Fruit fly (Drosophila melanogaster) whole organism, embryonic: ENCODE measurements around the gene COX7AL2.

Source experiments
- Aef1 ChIP-seq: fragments of 200-800 bp; sonication (Bioruptor generic); IDR thresholded peaks from 3 replicates; pipeline ENCODE4 v1.3.6; 2022; ENCODE audit warnings: missing biosample characterization, missing genetic modification characterization
- BtbVII ChIP-seq: fragments of 200-800 bp; sonication (Bioruptor generic); optimal IDR thresholded peaks from 3 replicates; lab custom pipeline; 2017; ENCODE audit warnings: missing biosample characterization, mild to moderate bottlenecking, missing genetic modification characterization
- CG1024 ChIP-seq: fragments of 200-800 bp; sonication (Bioruptor generic); IDR thresholded peaks from 2 replicates; pipeline ENCODE4 v1.3.6; 2022; ENCODE audit warnings: missing biosample characterization, missing genetic modification characterization
- CG10543 ChIP-seq: fragments of 200-800 bp; sonication (Bioruptor generic); optimal IDR thresholded peaks from 3 replicates; lab custom pipeline; 2017; ENCODE audit warnings: missing biosample characterization, mild to moderate bottlenecking, missing genetic modification characterization, moderate library complexity
- CG11560 ChIP-seq: fragments of 200-800 bp; sonication (Bioruptor generic); IDR thresholded peaks from 3 replicates; pipeline ENCODE4 v1.3.6; 2022; ENCODE audit warnings: missing biosample characterization, missing genetic modification characterization
- CG12071 ChIP-seq: fragments of 200-800 bp; sonication (Bioruptor generic); optimal IDR thresholded peaks from 3 replicates; lab custom pipeline; 2018; ENCODE audit warnings: missing biosample characterization, mild to moderate bottlenecking, missing genetic modification characterization
- CG14050 ChIP-seq: fragments of 200-800 bp; sonication (Bioruptor generic); IDR thresholded peaks from 3 replicates; pipeline ENCODE4 v1.3.6; 2022; ENCODE audit warnings: missing biosample characterization, missing genetic modification characterization
- CG15269 ChIP-seq: fragments of 200-800 bp; sonication (Bioruptor generic); optimal IDR thresholded peaks from 2 replicates; lab custom pipeline; 2018; ENCODE audit warnings: missing biosample characterization, mild to moderate bottlenecking, missing genetic modification characterization, moderate library complexity
- CG2199 ChIP-seq: fragments of 200-800 bp; sonication (Bioruptor generic); IDR thresholded peaks from 3 replicates; pipeline ENCODE4 v1.3.6; 2022; ENCODE audit warnings: missing biosample characterization, missing genetic modification characterization
- CG30431 ChIP-seq: fragments of 200-800 bp; sonication (Bioruptor generic); optimal IDR thresholded peaks from 2 replicates; lab custom pipeline; 2017; ENCODE audit warnings: missing biosample characterization, missing genetic modification characterization
- CG31365 ChIP-seq: fragments of 200-800 bp; sonication (Bioruptor generic); optimal IDR thresholded peaks from 2 replicates; lab custom pipeline; 2018; ENCODE audit warnings: missing biosample characterization, mild to moderate bottlenecking, missing genetic modification characterization
- CG33557 ChIP-seq: fragments of 200-800 bp; sonication (Bioruptor generic); optimal IDR thresholded peaks from 2 replicates; lab custom pipeline; 2019; ENCODE audit warnings: missing biosample characterization, mild to moderate bottlenecking, missing genetic modification characterization, moderate library complexity
- CG42726 ChIP-seq: fragments of 200-800 bp; sonication (Bioruptor generic); IDR thresholded peaks from 2 replicates; pipeline ENCODE4 v1.3.6; 2022; ENCODE audit warnings: missing biosample characterization, missing genetic modification characterization; ENCODE audit not compliant: partially characterized antibody
- CG4360 ChIP-seq: fragments of 200-800 bp; sonication (Bioruptor generic); IDR thresholded peaks from 2 replicates; pipeline ENCODE4 v1.3.6; 2022; ENCODE audit warnings: missing biosample characterization, missing genetic modification characterization
- CG43689 ChIP-seq: fragments of 200-800 bp; sonication (Bioruptor generic); IDR thresholded peaks from 2 replicates; pipeline ENCODE4 v1.3.6; 2022; ENCODE audit warnings: missing biosample characterization, missing genetic modification characterization
- CG4617 ChIP-seq: fragments of 200-800 bp; sonication (Bioruptor generic); optimal IDR thresholded peaks from 3 replicates; lab custom pipeline; 2016; ENCODE audit warnings: missing biosample characterization, missing genetic modification characterization, borderline replicate concordance
- CG4707 ChIP-seq: fragments of 200-800 bp; sonication (Bioruptor generic); optimal IDR thresholded peaks from 2 replicates; lab custom pipeline; 2018; ENCODE audit warnings: missing biosample characterization, mild to moderate bottlenecking, missing genetic modification characterization, moderate library complexity
- CG5180 ChIP-seq: fragments of 200-800 bp; sonication (Bioruptor generic); optimal IDR thresholded peaks from 3 replicates; lab custom pipeline; 2017; ENCODE audit warnings: missing biosample characterization, missing genetic modification characterization, mild to moderate bottlenecking, moderate library complexity, missing genetic modification reagents
- CG6689 ChIP-seq: fragments of 200-800 bp; sonication (Bioruptor generic); IDR thresholded peaks from 2 replicates; pipeline ENCODE4 v1.3.6; 2022; ENCODE audit warnings: missing biosample characterization, missing genetic modification characterization
- CG6854 ChIP-seq: fragments of 200-800 bp; sonication (Bioruptor generic); optimal IDR thresholded peaks from 3 replicates; lab custom pipeline; 2017; ENCODE audit warnings: missing biosample characterization, mild to moderate bottlenecking, missing genetic modification characterization
- CG7556 ChIP-seq: fragments of 200-800 bp; sonication (Bioruptor generic); optimal IDR thresholded peaks from 2 replicates; lab custom pipeline; 2017; ENCODE audit warnings: missing biosample characterization, mild to moderate bottlenecking, missing genetic modification characterization
- CG9932 ChIP-seq: fragments of 200-800 bp; sonication (Bioruptor generic); IDR thresholded peaks from 2 replicates; pipeline ENCODE4 v1.3.6; 2022; ENCODE audit warnings: missing biosample characterization, missing genetic modification characterization
- Ets65A ChIP-seq: fragments of 200-800 bp; sonication (Bioruptor generic); peaks from one replicate; lab custom pipeline; 2016; ENCODE audit warnings: missing biosample characterization, missing genetic modification characterization
- Fer1 ChIP-seq: fragments of 200-800 bp; sonication (Bioruptor generic); optimal IDR thresholded peaks from 2 replicates; lab custom pipeline; 2017; ENCODE audit warnings: missing biosample characterization, mild to moderate bottlenecking, missing genetic modification characterization
- Gug ChIP-seq: fragments of 200-800 bp; sonication (Bioruptor generic); IDR thresholded peaks from 4 replicates; pipeline ENCODE4 v1.3.6; 2022; ENCODE audit warnings: missing biosample characterization, missing genetic modification characterization
- Hr39 ChIP-seq: fragments of >200 bp; optimal IDR thresholded peaks from 2 replicates; lab custom pipeline; 2017
- Mrtf ChIP-seq: fragments of 200-800 bp; sonication (Bioruptor generic); IDR thresholded peaks from 3 replicates; pipeline ENCODE4 v1.3.6; 2022; ENCODE audit warnings: missing biosample characterization, missing genetic modification characterization
- Myb ChIP-seq: fragments of 200-800 bp; sonication (Bioruptor generic); optimal IDR thresholded peaks from 2 replicates; lab custom pipeline; 2016; ENCODE audit warnings: missing biosample characterization, missing genetic modification characterization
- Rfx ChIP-seq: fragments of 200-800 bp; sonication (Bioruptor generic); IDR thresholded peaks from 2 replicates; pipeline ENCODE4 v1.3.6; 2022; ENCODE audit warnings: missing biosample characterization, missing genetic modification characterization
- Spps ChIP-seq: fragments of 200-800 bp; sonication (Bioruptor generic); optimal IDR thresholded peaks from 2 replicates; lab custom pipeline; 2018; ENCODE audit warnings: missing biosample characterization, mild to moderate bottlenecking, missing genetic modification characterization
- Usf ChIP-seq: fragments of 200-800 bp; sonication (Bioruptor generic); optimal IDR thresholded peaks from 2 replicates; lab custom pipeline; 2017; ENCODE audit warnings: missing genotype, missing biosample characterization, missing genetic modification characterization
- ac ChIP-seq: fragments of 200-800 bp; sonication (Bioruptor generic); optimal IDR thresholded peaks from 3 replicates; lab custom pipeline; 2017; ENCODE audit warnings: missing biosample characterization, mild to moderate bottlenecking, missing genetic modification characterization
- emc ChIP-seq: fragments of 200-800 bp; sonication (Bioruptor generic); optimal IDR thresholded peaks from 2 replicates; lab custom pipeline; 2016; ENCODE audit warnings: missing biosample characterization, missing genetic modification characterization
- fd3F ChIP-seq: fragments of 200-800 bp; sonication (Bioruptor generic); optimal IDR thresholded peaks from 2 replicates; lab custom pipeline; 2018; ENCODE audit warnings: missing biosample characterization, mild to moderate bottlenecking, missing genetic modification characterization, moderate library complexity
- gcm2 ChIP-seq: fragments of 200-800 bp; sonication (Bioruptor generic); optimal IDR thresholded peaks from 2 replicates; lab custom pipeline; 2016; ENCODE audit warnings: missing biosample characterization, missing genetic modification characterization
- ham ChIP-seq: fragments of 200-800 bp; sonication (Bioruptor generic); IDR thresholded peaks from 2 replicates; pipeline ENCODE4 v1.3.6; 2022; ENCODE audit warnings: missing biosample characterization, missing genetic modification characterization
- klu ChIP-seq: fragments of 200-800 bp; sonication (Bioruptor generic); IDR thresholded peaks from 2 replicates; pipeline ENCODE4 v1.3.6; 2022; ENCODE audit warnings: missing biosample characterization, missing genetic modification characterization
- lab ChIP-seq: fragments of 200-800 bp; sonication (Bioruptor generic); optimal IDR thresholded peaks from 3 replicates; lab custom pipeline; 2017; ENCODE audit warnings: missing biosample characterization, missing genetic modification characterization, mild to moderate bottlenecking, moderate library complexity, missing genetic modification reagents
- lov ChIP-seq, 2 experiments: fragments of 200-800 bp in 1 of 2; fragments of >200 bp in 1 of 2; sonication (Bioruptor generic) in 1 of 2; IDR thresholded peaks in 1 of 2; optimal IDR thresholded peaks in 1 of 2; 2 replicates in 1 of 2; 3 replicates in 1 of 2; pipeline versions ENCODE4 v1.3.6 to Lab custom; 2017 to 2022; ENCODE audit warnings: missing biosample characterization in 1 of 2, missing genetic modification characterization in 1 of 2
- mirr ChIP-seq: fragments of 200-800 bp; sonication (Bioruptor generic); optimal IDR thresholded peaks from 3 replicates; lab custom pipeline; 2018; ENCODE audit warnings: missing biosample characterization, mild to moderate bottlenecking, missing genetic modification characterization
- mld ChIP-seq: fragments of 200-800 bp; sonication (Bioruptor generic); IDR thresholded peaks from 3 replicates; pipeline ENCODE4 v1.3.6; 2022; ENCODE audit warnings: missing biosample characterization, missing genetic modification characterization; ENCODE audit not compliant: partially characterized antibody
- org-1 ChIP-seq: fragments of 200-800 bp; sonication (Bioruptor generic); optimal IDR thresholded peaks from 2 replicates; lab custom pipeline; 2017; ENCODE audit warnings: missing biosample characterization, missing genetic modification characterization
- ro ChIP-seq: fragments of 200-800 bp; sonication (Bioruptor generic); IDR thresholded peaks from 2 replicates; pipeline ENCODE4 v1.3.6; 2022; ENCODE audit warnings: missing biosample characterization, missing genetic modification characterization
- shn ChIP-seq: fragments of 200-800 bp; sonication (Bioruptor generic); optimal IDR thresholded peaks from 3 replicates; lab custom pipeline; 2016; ENCODE audit warnings: missing biosample characterization, missing genetic modification characterization
- trem ChIP-seq: fragments of 200-800 bp; optimal IDR thresholded peaks from 3 replicates; lab custom pipeline; 2019; ENCODE audit warnings: missing biosample characterization, mild to moderate bottlenecking, missing genetic modification characterization, moderate library complexity
- trh ChIP-seq: fragments of 200-800 bp; sonication (Bioruptor generic); optimal IDR thresholded peaks from 2 replicates; lab custom pipeline; 2016; ENCODE audit warnings: missing biosample characterization, missing genetic modification characterization
- twi ChIP-seq: fragments of 200-800 bp; optimal IDR thresholded peaks from 2 replicates; lab custom pipeline; 2019; ENCODE audit warnings: missing biosample characterization, mild to moderate bottlenecking, missing genetic modification characterization, moderate library complexity
- unpg ChIP-seq: fragments of 200-800 bp; sonication (Bioruptor generic); optimal IDR thresholded peaks from 3 replicates; lab custom pipeline; 2018; ENCODE audit warnings: missing biosample characterization, mild to moderate bottlenecking, missing genetic modification characterization, moderate library complexity
- zen2 ChIP-seq: fragments of 200-800 bp; sonication (Bioruptor generic); IDR thresholded peaks from 3 replicates; pipeline ENCODE4 v1.3.6; 2022; ENCODE audit warnings: missing biosample characterization, missing genetic modification characterization; ENCODE audit not compliant: partially characterized antibody

COX7AL2 gene

DNA sequence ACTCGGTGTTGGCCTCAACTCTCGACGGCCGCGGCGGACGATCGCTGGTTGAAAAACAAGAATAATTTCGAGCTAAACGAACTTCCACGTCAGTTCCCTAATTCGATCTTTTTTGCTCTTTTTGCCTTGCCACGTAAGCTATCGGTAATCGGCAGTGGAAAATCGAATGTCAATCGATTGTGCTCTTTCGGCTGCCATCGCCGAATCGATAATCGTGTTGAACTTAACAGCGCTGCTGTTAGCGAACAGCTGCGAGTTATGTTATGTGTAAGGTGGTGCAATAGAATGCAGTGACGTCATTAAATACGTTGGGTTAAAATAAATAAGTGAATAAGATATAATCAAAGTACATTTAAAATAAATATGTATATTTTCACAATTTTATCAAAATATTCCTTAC is 39.0 kb upstream of the COX7AL2 start, which contains the start of gene Sec24CD (continued):
- TF ChIP-seq gcm2 (GFP tag; lab: Kevin White, UChicago), result no peak
- peak; percentile 57 for TF ChIP-seq CG4617 (GFP tag; lab: Kevin White, UChicago)
- no peak for TF ChIP-seq org-1 (GFP tag; lab: Kevin White, UChicago)
- peak; percentile 94 for TF ChIP-seq mld
- TF ChIP-seq CG42726, result peak; percentile 57; the same call in 1 of the 2 replicates
- TF ChIP-seq CG30431 (GFP tag; lab: Kevin White, UChicago), result no peak
- no peak for TF ChIP-seq Usf (GFP tag; lab: Kevin White, UChicago)

- no peak for TF ChIP-seq Aef1
- 0 out of 3 replicates have a peak, but pooled peaks have one; percentile 26 for TF ChIP-seq Mrtf (GFP tag; lab: Robert Waterston, UW)
- TF ChIP-seq Ets65A, result no peak
- no peak for TF ChIP-seq CG1024
- no peak for TF ChIP-seq Myb
- TF ChIP-seq Rfx (GFP tag; lab: Robert Waterston, UW), result no peak
- no peak for TF ChIP-seq unpg
- peak; percentile 16 for TF ChIP-seq CG4707 (GFP tag; lab: Kevin White, UChicago)
- TF ChIP-seq CG15269 (tag; lab: Kevin White, UChicago), result no peak
- TF ChIP-seq lab (GFP tag; lab: Kevin White, UChicago), result peak; percentile 29
- TF ChIP-seq klu (GFP tag; lab: Robert Waterston, UW), result no peak
- TF ChIP-seq zen2 (GFP tag; lab: Robert Waterston, UW), result no peak
- no peak for TF ChIP-seq emc (GFP tag; lab: Kevin White, UChicago)
- peak; percentile 57 for TF ChIP-seq mirr (GFP tag; lab: Kevin White, UChicago)
- TF ChIP-seq CG9932 (GFP tag; lab: Robert Waterston, UW), result 0 out of 2 replicates have a peak, but pooled peaks have one; percentile 10
- TF ChIP-seq CG10543 (GFP tag; lab: Kevin White, UChicago), result no peak
- TF ChIP-seq CG4360 (GFP tag; lab: Robert Waterston, UW), result no peak
- no peak for TF ChIP-seq CG14050 (GFP tag; lab: Robert Waterston, UW)
- TF ChIP-seq trh (GFP tag; lab: Kevin White, UChicago), result no peak
- no peak for TF ChIP-seq CG31365 (tag; lab: Kevin White, UChicago)
- no peak for TF ChIP-seq Spps (tag; lab: Kevin White, UChicago)
- TF ChIP-seq Fer1 (GFP tag; lab: Kevin White, UChicago), result no peak
- TF ChIP-seq CG6689, result no peak
- TF ChIP-seq Hr39 (lab: Kevin White, UChicago), result no peak
- no peak for TF ChIP-seq ac
- TF ChIP-seq lov (optimal IDR thresholded peaks at IDR 0.05; lab: Kevin White, UChicago), result no peak
- no peak; the same call in 2 of the 3 replicates for TF ChIP-seq lov (GFP tag; IDR thresholded peaks at IDR 0.05; lab: Robert Waterston, UW)
- no peak for TF ChIP-seq Gug (GFP tag; lab: Robert Waterston, UW)
- no peak for TF ChIP-seq CG33557 (GFP tag; lab: Kevin White, UChicago)
- no peak for TF ChIP-seq trem (tag; lab: Kevin White, UChicago)
- no peak for TF ChIP-seq twi (tag; lab: Kevin White, UChicago)
- TF ChIP-seq CG6854 (GFP tag; lab: Kevin White, UChicago), result no peak
- TF ChIP-seq fd3F (GFP tag; lab: Kevin White, UChicago), result no peak
- no peak for TF ChIP-seq CG11560 (tag; lab: Robert Waterston, UW)
- TF ChIP-seq CG12071 (GFP tag; lab: Kevin White, UChicago), result no peak
- TF ChIP-seq CG2199 (GFP tag; lab: Robert Waterston, UW), result peak; percentile 32; the same call in 1 of the 3 replicates
- no peak for TF ChIP-seq ro (GFP tag; lab: Robert Waterston, UW)
- TF ChIP-seq CG7556, result no peak
- no peak for TF ChIP-seq CG43689 (GFP tag; lab: Robert Waterston, UW)
- TF ChIP-seq CG5180 (GFP tag; lab: Kevin White, UChicago), result no peak
- no peak for TF ChIP-seq ham (GFP tag; lab: Robert Waterston, UW)
- TF ChIP-seq shn, result no peak
- TF ChIP-seq BtbVII, result peak; percentile 62
Measured at dm6 chr2L:2228179-2228849, 30.6 kb upstream of the COX7AL2 start.
